Fruit fly (Drosophila melanogaster) whole organism, embryonic: ENCODE data around the gene Grip75.

ENCODE experiments used
- ATbp ChIP-seq: fragments of 200-800 bp; sonication (Bioruptor generic); optimal IDR thresholded peaks from 2 replicates; lab custom pipeline; 2017; ENCODE audit warnings: missing biosample characterization, mild to moderate bottlenecking, missing genetic modification characterization, missing genetic modification reagents
- CG11504 ChIP-seq: fragments of 200-800 bp; sonication (Bioruptor generic); optimal IDR thresholded peaks from 3 replicates; lab custom pipeline; 2019; ENCODE audit warnings: missing biosample characterization, mild to moderate bottlenecking, missing genetic modification characterization, moderate library complexity
- CG1233 ChIP-seq: fragments of 200-800 bp; sonication (Bioruptor generic); optimal IDR thresholded peaks from 4 replicates; lab custom pipeline; 2018; ENCODE audit warnings: missing biosample characterization, mild to moderate bottlenecking, missing genetic modification characterization
- CG13624 ChIP-seq: fragments of 200-800 bp; sonication (Bioruptor generic); optimal IDR thresholded peaks from 2 replicates; lab custom pipeline; 2016; ENCODE audit warnings: missing biosample characterization, missing genetic modification characterization
- CG15073 ChIP-seq: fragments of 200-800 bp; sonication (Bioruptor generic); optimal IDR thresholded peaks from 2 replicates; lab custom pipeline; 2016; ENCODE audit warnings: missing biosample characterization, missing genetic modification characterization
- CG1529 ChIP-seq: fragments of 200-800 bp; sonication (Bioruptor generic); optimal IDR thresholded peaks from 3 replicates; lab custom pipeline; 2018; ENCODE audit warnings: missing biosample characterization, missing genetic modification characterization
- CG15514 ChIP-seq: fragments of 200-800 bp; sonication (Bioruptor generic); optimal IDR thresholded peaks from 3 replicates; lab custom pipeline; 2017; ENCODE audit warnings: missing biosample characterization, missing genetic modification characterization, mild to moderate bottlenecking, moderate library complexity, missing genetic modification reagents
- CG16863 ChIP-seq: fragments of 200-800 bp; sonication (Bioruptor generic); optimal IDR thresholded peaks from 3 replicates; lab custom pipeline; 2016; ENCODE audit warnings: missing biosample characterization, missing genetic modification characterization
- CG3065 ChIP-seq: fragments of 200-800 bp; sonication (Bioruptor generic); optimal IDR thresholded peaks from 2 replicates; lab custom pipeline; 2016; ENCODE audit warnings: missing biosample characterization, missing genetic modification characterization
- CG31365 ChIP-seq: fragments of 200-800 bp; sonication (Bioruptor generic); optimal IDR thresholded peaks from 2 replicates; lab custom pipeline; 2018; ENCODE audit warnings: missing biosample characterization, mild to moderate bottlenecking, missing genetic modification characterization
- CG33557 ChIP-seq: fragments of 200-800 bp; sonication (Bioruptor generic); optimal IDR thresholded peaks from 2 replicates; lab custom pipeline; 2019; ENCODE audit warnings: missing biosample characterization, mild to moderate bottlenecking, missing genetic modification characterization, moderate library complexity
- CG3407 ChIP-seq: fragments of 200-800 bp; sonication (Bioruptor generic); optimal IDR thresholded peaks from 2 replicates; lab custom pipeline; 2018; ENCODE audit warnings: missing biosample characterization, mild to moderate bottlenecking, missing genetic modification characterization
- CG3847 ChIP-seq: fragments of 200-800 bp; sonication (Bioruptor generic); IDR thresholded peaks from 2 replicates; pipeline ENCODE4 v1.3.6; 2022; ENCODE audit warnings: missing biosample characterization, missing genetic modification characterization
- CG4854 ChIP-seq: fragments of 200-800 bp; sonication (Bioruptor generic); optimal IDR thresholded peaks from 2 replicates; lab custom pipeline; 2016; ENCODE audit warnings: missing biosample characterization, missing genetic modification characterization, inconsistent platforms
- CG6175 ChIP-seq: fragments of 200-800 bp; sonication (Bioruptor generic); IDR thresholded peaks from 3 replicates; pipeline ENCODE4 v1.3.6; 2022; ENCODE audit warnings: missing biosample characterization, missing genetic modification characterization
- CG6813 ChIP-seq: fragments of 200-800 bp; sonication (Bioruptor generic); optimal IDR thresholded peaks from 2 replicates; lab custom pipeline; 2017; ENCODE audit warnings: missing biosample characterization, missing genetic modification characterization, mild to moderate bottlenecking, moderate library complexity, missing genetic modification reagents
- CG7839 ChIP-seq: fragments of 200-800 bp; sonication (Bioruptor generic); optimal IDR thresholded peaks from 3 replicates; lab custom pipeline; 2018; ENCODE audit warnings: missing biosample characterization, mild to moderate bottlenecking, missing genetic modification characterization, moderate library complexity
- CG8359 ChIP-seq: fragments of 200-800 bp; sonication (Bioruptor generic); optimal IDR thresholded peaks from 2 replicates; lab custom pipeline; 2017; ENCODE audit warnings: missing biosample characterization, mild to moderate bottlenecking, missing genetic modification characterization, borderline replicate concordance
- CG8478 ChIP-seq: fragments of >200 bp; optimal IDR thresholded peaks from 2 replicates; lab custom pipeline; 2018
- CG8765 ChIP-seq: fragments of 200-800 bp; sonication (Bioruptor generic); IDR thresholded peaks from 2 replicates; pipeline ENCODE4 v1.3.6; 2022; ENCODE audit warnings: missing biosample characterization, missing genetic modification characterization
- Dbx ChIP-seq: fragments of 200-800 bp; sonication (Bioruptor generic); IDR thresholded peaks from 3 replicates; pipeline ENCODE4 v1.3.6; 2022; ENCODE audit warnings: missing biosample characterization, missing genetic modification characterization
- Dip2 ChIP-seq: fragments of 200-800 bp; sonication (Bioruptor generic); IDR thresholded peaks from 2 replicates; pipeline ENCODE4 v1.3.6; 2022; ENCODE audit warnings: missing biosample characterization, missing genetic modification characterization
- Eip74EF ChIP-seq, 2 experiments: fragments of 200-800 bp in 1 of 2; fragments of >200 bp in 1 of 2; sonication (Bioruptor generic) in 1 of 2; optimal IDR thresholded peaks; 2 replicates each; lab custom pipeline; 2017 to 2019; ENCODE audit warnings: missing biosample characterization in 2 of 2, missing genetic modification characterization in 2 of 2, mild to moderate bottlenecking in 1 of 2, moderate library complexity in 1 of 2
- Fer3 ChIP-seq: fragments of 200-800 bp; sonication (Bioruptor generic); optimal IDR thresholded peaks from 2 replicates; lab custom pipeline; 2018; ENCODE audit warnings: missing biosample characterization, mild to moderate bottlenecking, missing genetic modification characterization, moderate library complexity
- Hand ChIP-seq: fragments of 200-800 bp; sonication (Bioruptor generic); optimal IDR thresholded peaks from 2 replicates; lab custom pipeline; 2017; ENCODE audit warnings: mild to moderate bottlenecking, missing biosample characterization, missing genetic modification reagents, missing genetic modification characterization
- Hey ChIP-seq: fragments of 200-800 bp; sonication (Bioruptor generic); optimal IDR thresholded peaks from 3 replicates; lab custom pipeline; 2018; ENCODE audit warnings: missing biosample characterization, mild to moderate bottlenecking, missing genetic modification characterization
- Hmx ChIP-seq: fragments of 200-800 bp; sonication (Bioruptor generic); optimal IDR thresholded peaks from 2 replicates; lab custom pipeline; 2016; ENCODE audit warnings: missing biosample characterization, missing genetic modification characterization
- Sry-β ChIP-seq: fragments of 200-800 bp; sonication (Bioruptor generic); optimal IDR thresholded peaks from 2 replicates; lab custom pipeline; 2018; ENCODE audit warnings: missing biosample characterization, mild to moderate bottlenecking, missing genetic modification characterization, moderate library complexity
- Xbp1 ChIP-seq: fragments of 200-800 bp; sonication (Bioruptor generic); optimal IDR thresholded peaks from 3 replicates; lab custom pipeline; 2016; ENCODE audit warnings: missing biosample characterization, mild to moderate bottlenecking, missing genetic modification characterization
- ab ChIP-seq: fragments of 200-800 bp; sonication (Bioruptor generic); optimal IDR thresholded peaks from 2 replicates; lab custom pipeline; 2016; ENCODE audit warnings: missing biosample characterization, missing genetic modification characterization
- al ChIP-seq: fragments of 200-800 bp; sonication (Bioruptor generic); IDR thresholded peaks from 2 replicates; pipeline ENCODE4 v1.3.6; 2022; ENCODE audit warnings: missing biosample characterization, missing genetic modification characterization
- ci ChIP-seq: fragments of 200-800 bp; sonication (Bioruptor generic); IDR thresholded peaks from 3 replicates; pipeline ENCODE4 v1.3.6; 2022; ENCODE audit warnings: missing biosample characterization, missing genetic modification characterization
- corto ChIP-seq: fragments of 200-800 bp; sonication (Bioruptor generic); optimal IDR thresholded peaks from 2 replicates; lab custom pipeline; 2016; ENCODE audit warnings: missing biosample characterization, mild to moderate bottlenecking, missing genetic modification characterization, moderate library complexity
- dati ChIP-seq: fragments of 200-800 bp; sonication (Bioruptor generic); IDR thresholded peaks from 2 replicates; pipeline ENCODE4 v1.3.6; 2022; ENCODE audit warnings: missing biosample characterization, missing genetic modification characterization
- dm ChIP-seq: fragments of 200-800 bp; sonication (Bioruptor generic); optimal IDR thresholded peaks from 3 replicates; lab custom pipeline; 2016; ENCODE audit warnings: missing biosample characterization, missing genetic modification characterization
- ems ChIP-seq: fragments of 200-800 bp; sonication (Bioruptor generic); optimal IDR thresholded peaks from 3 replicates; lab custom pipeline; 2016; ENCODE audit warnings: missing biosample characterization, missing genetic modification characterization
- en ChIP-seq: fragments of 200-800 bp; sonication (Bioruptor generic); optimal IDR thresholded peaks from 2 replicates; lab custom pipeline; 2016; ENCODE audit warnings: missing biosample characterization, missing genetic modification characterization
- esg ChIP-seq: fragments of 200-800 bp; sonication (Bioruptor generic); conservative IDR thresholded peaks from 2 replicates; pipeline ENCODE4 v1.3.6; 2022; ENCODE audit warnings: missing biosample characterization, missing genetic modification characterization
- fd102C ChIP-seq: fragments of 200-800 bp; sonication (Bioruptor generic); optimal IDR thresholded peaks from 2 replicates; lab custom pipeline; 2018; ENCODE audit warnings: missing biosample characterization, mild to moderate bottlenecking, missing genetic modification characterization, moderate library complexity
- gfzf ChIP-seq: fragments of 200-800 bp; sonication (Bioruptor generic); optimal IDR thresholded peaks from 2 replicates; lab custom pipeline; 2016; ENCODE audit warnings: missing biosample characterization, mild to moderate bottlenecking, missing genetic modification characterization, moderate library complexity
- onecut ChIP-seq: fragments of 200-800 bp; sonication (Bioruptor generic); IDR thresholded peaks from 2 replicates; pipeline ENCODE4 v1.3.6; 2022; ENCODE audit warnings: missing biosample characterization, missing genetic modification characterization
- run ChIP-seq: fragments of 200-800 bp; sonication (Bioruptor generic); optimal IDR thresholded peaks from 3 replicates; lab custom pipeline; 2018; ENCODE audit warnings: missing biosample characterization, mild to moderate bottlenecking, missing genetic modification characterization
- schlank ChIP-seq: fragments of 200-800 bp; sonication (Bioruptor generic); optimal IDR thresholded peaks from 2 replicates; lab custom pipeline; 2018; ENCODE audit warnings: missing biosample characterization, mild to moderate bottlenecking, missing genetic modification characterization
- tll ChIP-seq, 2 experiments: fragments of 200-800 bp in 1 of 2; fragments of >200 bp in 1 of 2; sonication (Bioruptor generic) in 1 of 2; optimal IDR thresholded peaks; 2 replicates each; lab custom pipeline; 2017 to 2019; ENCODE audit warnings: missing biosample characterization in 2 of 2, missing genetic modification characterization in 2 of 2, mild to moderate bottlenecking in 1 of 2, moderate library complexity in 1 of 2
- ttk ChIP-seq: fragments of 200-800 bp; sonication (Bioruptor generic); IDR thresholded peaks from 2 replicates; pipeline ENCODE4 v2.1.2; 2022; ENCODE audit warnings: missing biosample characterization, missing genetic modification characterization
- tup ChIP-seq: fragments of 200-800 bp; sonication (Bioruptor generic); optimal IDR thresholded peaks from 2 replicates; lab custom pipeline; 2016; ENCODE audit warnings: missing biosample characterization, mild to moderate bottlenecking, missing genetic modification characterization, moderate library complexity
- vfl ChIP-seq: fragments of 200-800 bp; sonication (Bioruptor generic); optimal IDR thresholded peaks from 2 replicates; lab custom pipeline; 2016; ENCODE audit warnings: missing biosample characterization, missing genetic modification characterization
- wek ChIP-seq: fragments of 200-800 bp; sonication (Bioruptor generic); optimal IDR thresholded peaks from 3 replicates; lab custom pipeline; 2018; ENCODE audit warnings: missing biosample characterization, mild to moderate bottlenecking, missing genetic modification characterization, moderate library complexity
- zf30C ChIP-seq: fragments of 200-800 bp; sonication (Bioruptor generic); optimal IDR thresholded peaks from 3 replicates; lab custom pipeline; 2018; ENCODE audit warnings: missing biosample characterization, mild to moderate bottlenecking, missing genetic modification characterization
- zfh1 ChIP-seq: fragments of 200-800 bp; sonication (Bioruptor generic); IDR thresholded peaks from 3 replicates; pipeline ENCODE4 v1.3.6; 2022; ENCODE audit warnings: missing biosample characterization, missing genetic modification characterization

Grip75 gene

dm6 chr2L:10466865-10467270 is 16.2 kb upstream of the Grip75 start (continued):
- peak; percentile 78 for TF ChIP-seq CG7839 (tag; lab: Kevin White, UChicago)
- TF ChIP-seq CG1529, result peak; percentile 67
- no peak for TF ChIP-seq Hand (GFP tag; lab: Kevin White, UChicago)
- peak; percentile 82 for TF ChIP-seq CG11504 (tag; lab: Kevin White, UChicago)
- no peak for TF ChIP-seq CG15073 (GFP tag; lab: Kevin White, UChicago)
- no peak; the same call in 1 of the 2 replicates for TF ChIP-seq esg (GFP tag; lab: Robert Waterston, UW)
- no peak for TF ChIP-seq zf30C (GFP tag; lab: Kevin White, UChicago)
- TF ChIP-seq CG31365 (tag; lab: Kevin White, UChicago), result no peak
- TF ChIP-seq Hey, result no peak
- peak; percentile 45 for TF ChIP-seq ATbp (GFP tag; lab: Kevin White, UChicago)
- TF ChIP-seq CG13624, result peak; percentile 52
- peak; percentile 62 for TF ChIP-seq ttk (GFP tag; lab: Robert Waterston, UW)
- peak in 1 of 2 experiments; percentile 23 for TF ChIP-seq tll (GFP tag; optimal IDR thresholded peaks at IDR 0.05; lab: Kevin White, UChicago)
- TF ChIP-seq Sry-β (GFP tag; lab: Kevin White, UChicago), result no peak
- TF ChIP-seq CG8359 (GFP tag; lab: Kevin White, UChicago), result peak; percentile 27
- peak; percentile 1 for TF ChIP-seq en (GFP tag; lab: Kevin White, UChicago)
- no peak for TF ChIP-seq schlank (tag; lab: Kevin White, UChicago)
- no peak for TF ChIP-seq fd102C (GFP tag; lab: Kevin White, UChicago)
- 0 out of 2 replicates have a peak, but pooled peaks have one; percentile 15 for TF ChIP-seq onecut
- no peak for TF ChIP-seq CG8478 (lab: Kevin White, UChicago)
- TF ChIP-seq CG3407, result peak; percentile 33
- TF ChIP-seq wek (GFP tag; lab: Kevin White, UChicago), result no peak
- no peak for TF ChIP-seq Hmx (GFP tag; lab: Kevin White, UChicago)
- TF ChIP-seq CG6175 (GFP tag; lab: Robert Waterston, UW), result peak; percentile 14; the same call in 1 of the 3 replicates
- TF ChIP-seq al (GFP tag; lab: Robert Waterston, UW), result peak; percentile 4; the same call in 1 of the 2 replicates
- TF ChIP-seq CG3065 (GFP tag; lab: Kevin White, UChicago), result no peak
- TF ChIP-seq run, result no peak
- TF ChIP-seq ci (GFP tag; lab: Robert Waterston, UW), result no peak
- TF ChIP-seq Fer3 (tag; lab: Kevin White, UChicago), result peak; percentile 40
- TF ChIP-seq ems, result peak; percentile 36
- TF ChIP-seq CG16863, result peak; percentile 57
- no peak for TF ChIP-seq dm
- TF ChIP-seq tup (GFP tag; lab: Kevin White, UChicago), result no peak
- 0 out of 2 replicates have a peak, but pooled peaks have one; percentile 26 for TF ChIP-seq CG3847 (GFP tag; lab: Robert Waterston, UW)
- TF ChIP-seq Eip74EF (GFP tag; optimal IDR thresholded peaks at IDR 0.05; lab: Kevin White, UChicago), result peak in 1 of 2 experiments; percentile 65
- no peak for TF ChIP-seq ab (GFP tag; lab: Kevin White, UChicago)
- TF ChIP-seq vfl, result no peak
- TF ChIP-seq CG4854 (GFP tag; lab: Kevin White, UChicago), result peak; percentile 14
- peak; percentile 59; the same call in 2 of the 3 replicates for TF ChIP-seq zfh1 (GFP tag; lab: Robert Waterston, UW)
- TF ChIP-seq CG6813, result peak; percentile 61
- no peak for TF ChIP-seq Dbx
- no peak for TF ChIP-seq dati (GFP tag; lab: Robert Waterston, UW)
- no peak for TF ChIP-seq corto
- TF ChIP-seq Dip2 (GFP tag; lab: Robert Waterston, UW), result no peak
- peak; percentile 60 for TF ChIP-seq Xbp1 (GFP tag; lab: Kevin White, UChicago)
- peak; percentile 36 for TF ChIP-seq CG1233 (GFP tag; lab: Kevin White, UChicago)
- no peak; the same call in 1 of the 2 replicates for TF ChIP-seq CG8765 (GFP tag; lab: Robert Waterston, UW)
- TF ChIP-seq gfzf (GFP tag; lab: Kevin White, UChicago), result no peak
- peak; percentile 12 for TF ChIP-seq CG33557 (GFP tag; lab: Kevin White, UChicago)
- peak; percentile 36 for TF ChIP-seq CG15514 (GFP tag; lab: Kevin White, UChicago)
